Worm (Caenorhabditis elegans): Measurements from ENCODE around the gene F47B7.2.

- TF ChIP-seq flt-1 (GFP tag; IDR thresholded peaks at IDR 0.05) (no peak), ztf-23 (GFP tag; IDR thresholded peaks at IDR 0.05) (no peak), klf-2 (GFP tag; conservative IDR thresholded peaks at IDR 0.05) (no peak), ztf-29 (GFP tag; IDR thresholded peaks at IDR 0.05) (no peak), T22C8.4 (GFP tag; IDR thresholded peaks at IDR 0.05) (no peak), cog-1 (tag; optimal IDR thresholded peaks at IDR 0.05) (no peak)
These were observed 10.2 kb upstream of the F47B7.2 start, which contains the start of gene T14G12.11 for ce11 chrX:3762410-3762809.

All from whole organism, midembryonic.